Fruit fly (Drosophila melanogaster) whole organism, wandering third instar larva: Measurements from ENCODE around the gene mRpL20.

Source experiments
- Dfd ChIP-seq: fragments of >200 bp; optimal IDR thresholded peaks from 2 replicates; lab custom pipeline; 2017; ENCODE audit warnings: missing biosample characterization, missing genetic modification characterization
- Jra ChIP-seq: sonication (Bioruptor generic); optimal IDR thresholded peaks from 2 replicates; lab custom pipeline; 2016; ENCODE audit warnings: missing biosample characterization, missing genetic modification characterization
- Myc ChIP-seq: fragments of >200 bp; optimal IDR thresholded peaks from 2 replicates; lab custom pipeline; 2017
- dl ChIP-seq, 2 experiments: fragments of 175-275, 200-275 bp in 1 of 2; fragments of 200-275 bp in 1 of 2; sonication (Bioruptor generic); optimal IDR thresholded peaks; lab custom pipeline; 2018; ENCODE audit warnings: mild to moderate bottlenecking in 2 of 2, missing biosample characterization in 2 of 2, missing genetic modification characterization in 2 of 2, moderate library complexity in 2 of 2; ENCODE audit not compliant: partially characterized antibody in 2 of 2, insufficient read depth in 1 of 2
- fru ChIP-seq: fragments of 200-800 bp; sonication (Bioruptor generic); optimal IDR thresholded peaks from 3 replicates; lab custom pipeline; 2016; ENCODE audit warnings: missing biosample characterization, mild to moderate bottlenecking, missing genetic modification characterization
- h ChIP-seq: fragments of 200-800 bp; sonication (Bioruptor generic); optimal IDR thresholded peaks from 3 replicates; lab custom pipeline; 2016; ENCODE audit warnings: missing biosample characterization, mild to moderate bottlenecking, missing genetic modification characterization
- psq ChIP-seq: fragments of 200-800 bp; sonication (Bioruptor generic); optimal IDR thresholded peaks from 3 replicates; lab custom pipeline; 2017; ENCODE audit warnings: missing biosample characterization, mild to moderate bottlenecking, missing genetic modification characterization, moderate library complexity
- sv ChIP-seq: fragments of 200-800 bp; sonication (Bioruptor generic); optimal IDR thresholded peaks from 3 replicates; lab custom pipeline; 2016; ENCODE audit warnings: missing biosample characterization, missing genetic modification characterization
- usp ChIP-seq: fragments of >200 bp; optimal IDR thresholded peaks from 2 replicates; lab custom pipeline; 2017; ENCODE audit warnings: missing biosample characterization, missing genetic modification characterization
- woc ChIP-seq: sonication (Bioruptor generic); optimal IDR thresholded peaks from 2 replicates; lab custom pipeline; 2016; ENCODE audit warnings: missing biosample characterization, mild to moderate bottlenecking, missing genetic modification characterization

DNA sequence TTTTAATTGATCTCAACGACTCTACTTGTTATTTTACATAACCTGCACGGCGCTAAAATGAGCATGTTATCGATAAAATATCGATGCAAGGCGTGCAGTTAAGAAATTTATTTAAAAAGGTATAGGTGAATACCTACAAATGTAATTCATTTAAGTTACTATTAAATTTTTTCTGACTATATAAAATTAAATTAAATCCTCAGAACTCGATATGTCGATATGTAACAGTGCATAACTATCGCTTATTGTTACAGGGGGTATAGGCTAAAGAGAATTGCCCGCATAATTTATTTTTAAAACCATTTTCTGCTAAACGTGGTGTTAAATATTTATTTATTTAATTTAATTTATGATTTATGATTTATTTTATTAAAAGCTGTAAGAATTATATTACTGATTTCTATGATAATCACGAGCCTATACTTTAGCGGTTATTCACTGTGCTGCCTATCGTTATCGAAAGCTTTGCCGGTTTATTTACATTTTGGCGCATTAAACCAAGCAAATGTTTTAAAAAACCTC, at the start of gene mRpL20, which contains the start of gene Icmt:
- peak; percentile 72 for TF ChIP-seq woc (GFP tag; lab: Kevin White, UChicago)
- TF ChIP-seq psq (GFP tag; lab: Kevin White, UChicago): peak; percentile 93
- TF ChIP-seq Jra: peak; percentile 84
- TF ChIP-seq usp (GFP tag; lab: Kevin White, UChicago): no peak
- TF ChIP-seq Dfd (GFP tag; lab: Kevin White, UChicago): peak; percentile 79
- no peak for TF ChIP-seq Myc
- TF ChIP-seq fru (GFP tag; lab: Kevin White, UChicago): peak; percentile 89
- TF ChIP-seq h (GFP tag; lab: Kevin White, UChicago): peak; percentile 89
- no peak for TF ChIP-seq dl (GFP tag; optimal IDR thresholded peaks at IDR 0.05; lab: Kevin White, UChicago; ENCODE audit: insufficient read depth in 1 of 2, partially characterized antibody in 2 of 2)
- peak; percentile 76 for TF ChIP-seq sv (GFP tag; lab: Kevin White, UChicago)
